Worm (Caenorhabditis elegans): ENCODE results near the gene hrpf-2.

Gene hrpf-2

ce11 chrIV:6376473-6377115, at the start of gene hrpf-2, which contains the start of gene bli-6:
Gene hrpf-2, minus strand, starts transcription at chrIV:6376523.
Gene bli-6, plus strand, starts transcription at chrIV:6377065.
- TF ChIP-seq lin-35 (GFP tag; optimal IDR thresholded peaks at IDR 0.05) (peak in 1 of 3 experiments; percentile 65), D2030.7 (GFP tag; IDR thresholded peaks at IDR 0.05) (0 out of 2 replicates have a peak, but pooled peaks have one; percentile 30), B0336.3 (GFP tag; IDR thresholded peaks at IDR 0.05) (no peak), F33H1.4 (GFP tag; IDR thresholded peaks at IDR 0.05) (peak; percentile 49; the same call in 1 of the 2 replicates), akir-1 (GFP tag; optimal IDR thresholded peaks at IDR 0.05) (no peak), lin-40 (tag; optimal IDR thresholded peaks at IDR 0.05) (peak; percentile 61), dox-1 (GFP tag; IDR thresholded peaks at IDR 0.05) (peak; percentile 43; the same call in 1 of the 2 replicates), him-1 (tag; optimal IDR thresholded peaks at IDR 0.05) (peak; percentile 2), mcd-1 (GFP tag; IDR thresholded peaks at IDR 0.05) (peak; percentile 94), madf-3 (GFP tag; IDR thresholded peaks at IDR 0.05) (0 out of 2 replicates have a peak, but pooled peaks have one; percentile 22), tbp1 (GFP tag; optimal IDR thresholded peaks at IDR 0.05) (peak; percentile 50), ZK185.1 (tag; optimal IDR thresholded peaks at IDR 0.05; ENCODE audit: poor library complexity, severe bottlenecking) (peak; percentile 52), lin-54 (GFP tag; optimal IDR thresholded peaks at IDR 0.05) (peak; percentile 79), B0261.1 (tag; optimal IDR thresholded peaks at IDR 0.05) (no peak), K12H6.12 (tag; optimal IDR thresholded peaks at IDR 0.05) (peak; percentile 4), nhr-120 (GFP tag; IDR thresholded peaks at IDR 0.05) (no peak), snpc-1.1 (tag; optimal IDR thresholded peaks at IDR 0.05; ENCODE audit: insufficient read depth) (peak; percentile 18), ets-4 (GFP tag; optimal IDR thresholded peaks at IDR 0.05) (no peak), snpc-3.4 (tag; optimal IDR thresholded peaks at IDR 0.05) (no peak), ceh-91 (GFP tag; IDR thresholded peaks at IDR 0.05) (no peak), hmg-1.2 (GFP tag; IDR thresholded peaks at IDR 0.05) (peak; percentile 59; the same call in 1 of the 2 replicates), ztf-18 (tag; optimal IDR thresholded peaks at IDR 0.05) (peak; percentile 3), lir-1 (GFP tag; conservative IDR thresholded peaks at IDR 0.05) (0 out of 2 replicates have a peak, but pooled peaks have one; percentile 6), attf-5 (GFP tag; optimal IDR thresholded peaks at IDR 0.05) (peak; percentile 71), snpc-4 (GFP tag; optimal IDR thresholded peaks at IDR 0.05) (peak; percentile 17), snpc-4 (tag; optimal IDR thresholded peaks at IDR 0.05) (peak; percentile 42 to 91 (median 86)), snpc-1.3 (tag; optimal IDR thresholded peaks at IDR 0.05; ENCODE audit: insufficient read depth) (peak; percentile 74), F23B12.7 (tag; optimal IDR thresholded peaks at IDR 0.05; ENCODE audit: insufficient read depth) (peak; percentile 21), lsl-1 (GFP tag; optimal IDR thresholded peaks at IDR 0.05) (peak; percentile 38), dpl-1 (GFP tag; optimal IDR thresholded peaks at IDR 0.05) (peak; percentile 57), madf-6 (GFP tag; IDR thresholded peaks at IDR 0.05) (peak; percentile 52; the same call in 1 of the 2 replicates), rpc-1 (optimal IDR thresholded peaks at IDR 0.05) (no peak), rpc-1 (tag; optimal IDR thresholded peaks at IDR 0.05) (no peak), efl-1 (GFP tag; optimal IDR thresholded peaks at IDR 0.05) (peak; percentile 47)

ce11 chrIV:6423381-6423780, 47.1 kb upstream of the hrpf-2 start:
- TF ChIP-seq D2030.7 (GFP tag; IDR thresholded peaks at IDR 0.05) (peak; percentile 79), attf-6 (GFP tag; IDR thresholded peaks at IDR 0.05) (peak; percentile 81), Y56A3A.18 (GFP tag; IDR thresholded peaks at IDR 0.05) (peak; percentile 52; the same call in 1 of the 2 replicates), ceh-58 (GFP tag; IDR thresholded peaks at IDR 0.05) (peak; percentile 55; the same call in 1 of the 2 replicates), madf-8 (GFP tag; conservative IDR thresholded peaks at IDR 0.05) (peak; percentile 47), Y53G8AR.9 (GFP tag; conservative IDR thresholded peaks at IDR 0.05) (peak; percentile 68), Y95B8A.8 (GFP tag; IDR thresholded peaks at IDR 0.05) (peak; percentile 86), hrde-1 (tag; optimal IDR thresholded peaks at IDR 0.05; ENCODE audit: borderline replicate concordance) (peak; percentile 59), pbrm-1 (GFP tag; IDR thresholded peaks at IDR 0.05) (peak; percentile 51; the same call in 1 of the 2 replicates), ekl-4 (GFP tag; IDR thresholded peaks at IDR 0.05) (peak; percentile 85), ztf-25 (GFP tag; IDR thresholded peaks at IDR 0.05) (0 out of 2 replicates have a peak, but pooled peaks have one; percentile 45), F33H1.4 (GFP tag; IDR thresholded peaks at IDR 0.05) (peak; percentile 55), B0019.2 (GFP tag; conservative IDR thresholded peaks at IDR 0.05) (peak; percentile 41; the same call in 1 of the 2 replicates), ztf-28 (GFP tag; IDR thresholded peaks at IDR 0.05) (0 out of 2 replicates have a peak, but pooled peaks have one; percentile 46), Y79H2A.3 (GFP tag; conservative IDR thresholded peaks at IDR 0.05) (peak; percentile 93)
